Worm (Caenorhabditis elegans) whole organism, midembryonic: ENCODE results near the gene cyp-35B3.

ENCODE experiments used
- flt-1 ChIP-seq: fragments of 200-800 bp; sonication (Bioruptor generic); IDR thresholded peaks from 2 replicates; pipeline ENCODE4 v1.3.6; 2022; ENCODE audit warnings: missing genetic modification characterization, missing compliant biosample characterization
- med-1 ChIP-seq: sonication (generic microtip); optimal IDR thresholded peaks from 2 replicates; lab custom pipeline; 2017; ENCODE audit warnings: missing genetic modification characterization, mild to moderate bottlenecking, missing compliant biosample characterization, antibody characterized with exemption, missing genetic modification reagents; ENCODE audit not compliant: insufficient read depth
- tab-1 ChIP-seq: fragments of 200-800 bp; sonication (Bioruptor generic); IDR thresholded peaks from 2 replicates; pipeline ENCODE4 v1.3.6; 2022; ENCODE audit warnings: missing genetic modification characterization, missing compliant biosample characterization
- ztf-23 ChIP-seq: fragments of 200-800 bp; sonication (Bioruptor generic); IDR thresholded peaks from 2 replicates; pipeline ENCODE4 v1.3.6; 2022; ENCODE audit warnings: missing genetic modification reagents, missing genetic modification characterization, missing compliant biosample characterization

DNA sequence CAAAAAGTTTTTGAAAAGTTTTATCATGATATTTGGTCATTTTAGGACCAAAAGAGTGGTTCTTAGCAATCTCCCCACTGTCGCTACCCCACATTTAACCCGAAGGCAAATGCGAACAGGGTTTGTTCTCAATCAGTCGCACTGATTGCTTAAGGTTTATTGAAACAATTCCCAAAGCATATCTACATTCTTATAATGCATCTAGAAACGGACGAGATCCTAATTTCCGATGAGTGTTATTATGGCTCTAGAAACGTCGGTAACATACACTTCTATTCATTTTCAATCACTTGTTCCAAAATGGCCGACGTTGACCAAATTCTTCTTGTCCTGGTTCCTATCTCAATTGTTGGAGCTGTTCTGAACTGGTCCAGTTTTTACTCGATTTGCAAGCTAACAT, 23.5 kb upstream of the cyp-35B3 start, which contains the start of gene srx-65:
- TF ChIP-seq flt-1 (GFP tag; lab: Robert Waterston, UW) (no peak), tab-1 (GFP tag; lab: Robert Waterston, UW) (no peak), med-1 (GFP tag; lab: Kevin White, UChicago) (no peak), ztf-23 (GFP tag; lab: Robert Waterston, UW) (no peak)
